Fruit fly (Drosophila melanogaster): ENCODE measurements around the gene CG12256.

DNA sequence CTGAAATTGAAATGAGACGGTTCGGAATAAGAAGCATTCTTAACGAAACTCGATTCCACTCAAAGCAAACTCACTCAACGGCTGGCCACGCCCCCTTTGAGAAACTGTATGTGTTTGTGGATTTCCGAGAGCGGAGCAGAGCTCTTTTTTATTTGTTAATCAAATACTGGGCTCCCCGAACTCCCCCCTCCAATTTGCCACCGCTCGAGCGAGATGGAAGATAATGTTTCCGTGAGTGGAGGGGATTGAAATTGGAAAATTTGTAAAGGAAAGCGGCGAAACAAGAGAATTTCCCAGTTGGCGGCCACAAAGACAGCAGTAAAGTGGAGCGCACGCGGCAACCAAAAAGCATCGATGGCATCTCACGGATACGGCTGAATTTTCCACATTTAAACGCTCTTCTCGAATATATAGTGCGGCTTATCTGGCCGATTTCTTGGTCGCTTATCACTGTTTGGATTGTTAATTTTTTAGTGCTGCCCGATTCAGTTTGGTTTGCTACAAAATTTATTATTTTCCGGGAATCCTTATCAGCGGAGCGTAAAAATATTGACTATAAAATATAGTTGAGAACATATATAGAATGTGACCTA is 18.4 kb upstream of the CG12256 start:
- peak; percentile 16 for TF ChIP-seq CG13204 (GFP tag; optimal IDR thresholded peaks at IDR 0.05)
- no peak for TF ChIP-seq CG8159 (tag; optimal IDR thresholded peaks at IDR 0.05)
- no peak for TF ChIP-seq CG15710 (tag; optimal IDR thresholded peaks at IDR 0.05)
- no peak for TF ChIP-seq CG12605 (GFP tag; IDR thresholded peaks at IDR 0.05)
- no peak for TF ChIP-seq CG9948 (tag; optimal IDR thresholded peaks at IDR 0.05)

Data from whole organism, pupa.